Worm (Caenorhabditis elegans) whole organism, midembryonic: Measurements from ENCODE around the gene ltd-1.

Source experiments
- klf-2 ChIP-seq: fragments of 200-800 bp; sonication (Bioruptor generic); conservative IDR thresholded peaks from 2 replicates; pipeline ENCODE4 v1.3.6; 2022; ENCODE audit warnings: missing genetic modification reagents, missing genetic modification characterization, missing compliant biosample characterization
- med-1 ChIP-seq: sonication (generic microtip); optimal IDR thresholded peaks from 2 replicates; lab custom pipeline; 2017; ENCODE audit warnings: missing genetic modification characterization, mild to moderate bottlenecking, missing compliant biosample characterization, antibody characterized with exemption, missing genetic modification reagents; ENCODE audit not compliant: insufficient read depth
- tab-1 ChIP-seq: fragments of 200-800 bp; sonication (Bioruptor generic); IDR thresholded peaks from 2 replicates; pipeline ENCODE4 v1.3.6; 2022; ENCODE audit warnings: missing genetic modification characterization, missing compliant biosample characterization
- ztf-23 ChIP-seq: fragments of 200-800 bp; sonication (Bioruptor generic); IDR thresholded peaks from 2 replicates; pipeline ENCODE4 v1.3.6; 2022; ENCODE audit warnings: missing genetic modification reagents, missing genetic modification characterization, missing compliant biosample characterization

DNA sequence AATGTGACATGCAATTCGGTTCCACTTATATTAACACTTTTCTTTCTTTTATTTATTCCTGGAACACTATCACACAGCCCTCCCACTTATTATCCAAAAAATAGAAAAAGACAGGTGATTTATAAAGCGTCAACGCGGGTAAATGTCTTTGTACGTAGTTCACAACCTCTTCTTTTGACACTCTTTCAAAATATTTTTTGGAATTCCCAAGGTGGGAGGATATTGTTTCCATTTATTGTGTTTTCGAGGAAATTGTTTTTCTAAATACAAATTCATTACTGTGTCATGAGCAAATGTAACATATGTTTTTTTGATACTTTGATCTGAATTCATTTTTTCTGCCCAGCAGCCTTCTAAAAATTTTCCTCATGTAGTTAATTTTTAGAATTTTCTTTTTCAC, 34.6 kb downstream of the ltd-1 start:
- TF ChIP-seq tab-1 (no peak), klf-2 (no peak), ztf-23 (GFP tag; lab: Robert Waterston, UW) (no peak), med-1 (GFP tag; lab: Kevin White, UChicago) (no peak)
